Fruit fly (Drosophila melanogaster) whole organism, adult: ENCODE results near the gene CG14439.

Experiments
- CG11617 ChIP-seq: fragments of 200-800 bp; sonication (Bioruptor generic); optimal IDR thresholded peaks from 2 replicates; lab custom pipeline; 2017; ENCODE audit warnings: mild to moderate bottlenecking, missing biosample characterization, missing genetic modification reagents, missing genetic modification characterization
- CG12768 ChIP-seq: fragments of 200-800 bp; sonication (Bioruptor generic); optimal IDR thresholded peaks from 2 replicates; lab custom pipeline; 2017; ENCODE audit warnings: missing biosample characterization, missing genetic modification characterization, mild to moderate bottlenecking, moderate library complexity, missing genetic modification reagents
- CG14711 ChIP-seq: fragments of 200-800 bp; sonication (Bioruptor generic); optimal IDR thresholded peaks from 2 replicates; lab custom pipeline; 2018; ENCODE audit warnings: missing biosample characterization, mild to moderate bottlenecking, missing genetic modification characterization, moderate library complexity
- CG1620 ChIP-seq: fragments of 200-800 bp; sonication (Bioruptor generic); optimal IDR thresholded peaks from 2 replicates; lab custom pipeline; 2016; ENCODE audit warnings: missing biosample characterization, missing genetic modification characterization
- CG33017 ChIP-seq: fragments of 200-800 bp; sonication (Bioruptor generic); optimal IDR thresholded peaks from 2 replicates; lab custom pipeline; 2018; ENCODE audit warnings: missing biosample characterization, mild to moderate bottlenecking, missing genetic modification characterization, moderate library complexity
- CG5204 ChIP-seq: fragments of 200-800 bp; sonication (Bioruptor generic); optimal IDR thresholded peaks from 2 replicates; lab custom pipeline; 2016; ENCODE audit warnings: missing biosample characterization, missing genetic modification characterization
- CG7045 ChIP-seq: fragments of 200-800 bp; sonication (Bioruptor generic); optimal IDR thresholded peaks from 2 replicates; lab custom pipeline; 2017; ENCODE audit warnings: missing biosample characterization, mild to moderate bottlenecking, missing genetic modification characterization
- CG7101 ChIP-seq: fragments of 200-800 bp; sonication (Bioruptor generic); optimal IDR thresholded peaks from 2 replicates; lab custom pipeline; 2018; ENCODE audit warnings: missing biosample characterization, mild to moderate bottlenecking, missing genetic modification characterization, moderate library complexity
- Clk ChIP-seq: fragments of 200-800 bp; sonication (Bioruptor generic); optimal IDR thresholded peaks from 2 replicates; lab custom pipeline; 2017; ENCODE audit warnings: missing biosample characterization, missing genetic modification characterization
- Crg-1 ChIP-seq: fragments of 200-800 bp; sonication (Bioruptor generic); optimal IDR thresholded peaks from 2 replicates; lab custom pipeline; 2016; ENCODE audit warnings: missing biosample characterization, missing genetic modification characterization
- Hr96 ChIP-seq: fragments of 200-800 bp; sonication (Bioruptor generic); optimal IDR thresholded peaks from 2 replicates; lab custom pipeline; 2016; ENCODE audit warnings: missing biosample characterization, missing genetic modification characterization
- Mnt ChIP-seq: fragments of 200-800 bp; sonication (Bioruptor generic); optimal IDR thresholded peaks from 2 replicates; lab custom pipeline; 2016; ENCODE audit warnings: missing biosample characterization, mild to moderate bottlenecking, missing genetic modification characterization
- bab1 ChIP-seq: fragments of 200-800 bp; sonication (Bioruptor generic); optimal IDR thresholded peaks from 3 replicates; lab custom pipeline; 2019; ENCODE audit warnings: missing biosample characterization, mild to moderate bottlenecking, missing genetic modification characterization, moderate library complexity
- cic ChIP-seq: fragments of 200-800 bp; sonication (Bioruptor generic); optimal IDR thresholded peaks from 2 replicates; lab custom pipeline; 2017; ENCODE audit warnings: missing biosample characterization, mild to moderate bottlenecking, missing genetic modification characterization, moderate library complexity
- cnc ChIP-seq, 2 experiments: fragments of >200 bp; optimal IDR thresholded peaks; 2 replicates each; lab custom pipeline; 2017
- kay ChIP-seq: fragments of 200-800 bp; sonication (Bioruptor generic); peaks from one replicate; lab custom pipeline; 2016; ENCODE audit warnings: missing biosample characterization, missing genetic modification characterization, borderline replicate concordance
- ovo ChIP-seq: fragments of 200-800 bp; sonication (Bioruptor generic); optimal IDR thresholded peaks from 2 replicates; lab custom pipeline; 2016; ENCODE audit warnings: missing biosample characterization, missing genetic modification characterization
- pad ChIP-seq: fragments of 200-800 bp; sonication (Bioruptor generic); optimal IDR thresholded peaks from 3 replicates; lab custom pipeline; 2017; ENCODE audit warnings: missing biosample characterization, missing genetic modification characterization, mild to moderate bottlenecking, moderate library complexity, missing genetic modification reagents
- tj ChIP-seq: fragments of 200-800 bp; sonication (Bioruptor generic); optimal IDR thresholded peaks from 3 replicates; lab custom pipeline; 2017; ENCODE audit warnings: missing biosample characterization, mild to moderate bottlenecking, missing genetic modification characterization, moderate library complexity
- toe ChIP-seq: fragments of 200-800 bp; sonication (Bioruptor generic); optimal IDR thresholded peaks from 2 replicates; lab custom pipeline; 2016; ENCODE audit warnings: missing biosample characterization, missing genetic modification characterization

The CG14439 gene

dm6 chrX:6705890-6706289, 41.5 kb upstream of the CG14439 start:
- TF ChIP-seq Hr96 (GFP tag; lab: Kevin White, UChicago) (no peak), CG33017 (tag; lab: Kevin White, UChicago) (no peak), kay (GFP tag; lab: Kevin White, UChicago) (no peak), Crg-1 (GFP tag; lab: Kevin White, UChicago) (no peak), CG14711 (tag; lab: Kevin White, UChicago) (no peak), CG5204 (GFP tag; lab: Kevin White, UChicago) (no peak), CG12768 (GFP tag; lab: Kevin White, UChicago) (no peak), ovo (GFP tag; lab: Kevin White, UChicago) (no peak), tj (GFP tag; lab: Kevin White, UChicago) (no peak), pad (GFP tag; lab: Kevin White, UChicago) (no peak), cnc (optimal IDR thresholded peaks at IDR 0.05; lab: Kevin White, UChicago) (no peak), CG1620 (no peak)

DNA sequence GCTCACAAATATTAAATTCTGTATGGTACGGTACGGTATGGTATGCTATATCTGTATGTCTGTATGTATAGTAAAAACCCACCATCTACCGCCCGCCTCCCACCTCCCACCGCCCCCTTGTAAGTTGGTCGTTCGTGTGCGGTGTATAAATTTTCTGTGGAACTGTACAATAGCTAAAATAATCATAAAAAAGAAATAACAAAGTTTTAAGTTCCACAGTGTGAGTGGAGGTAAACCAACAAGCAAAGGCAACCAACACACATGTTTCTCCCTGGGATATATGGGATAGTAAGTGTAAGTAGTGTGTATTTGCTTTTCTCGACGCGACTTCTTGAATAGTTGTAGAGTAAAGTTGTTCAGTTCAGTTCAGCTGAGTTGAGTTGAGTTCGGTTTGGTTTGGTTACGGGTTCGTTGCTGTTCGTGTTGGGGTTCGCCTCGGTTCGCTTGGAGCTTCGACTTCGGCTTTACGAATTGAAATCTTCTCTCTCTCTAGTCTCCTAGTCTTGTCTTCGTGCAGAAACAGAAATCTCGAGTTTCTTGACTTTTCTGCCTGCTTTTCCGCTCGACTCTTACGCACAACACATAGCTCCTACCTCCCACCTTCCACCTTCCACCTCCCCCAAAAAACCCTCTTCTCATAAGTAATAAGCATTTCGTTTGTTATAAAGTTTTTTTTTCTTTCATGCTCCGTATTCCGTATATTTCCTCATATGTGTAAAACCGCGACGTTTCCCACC, 40.6 kb upstream of the CG14439 start:
- no peak for TF ChIP-seq CG7045 (GFP tag; lab: Kevin White, UChicago)
- TF ChIP-seq Clk = no peak
- peak; percentile 23 for TF ChIP-seq bab1 (GFP tag; lab: Kevin White, UChicago)
- TF ChIP-seq Mnt (GFP tag; lab: Kevin White, UChicago) = no peak
- peak; percentile 67 for TF ChIP-seq cic (GFP tag; lab: Kevin White, UChicago)
- no peak for TF ChIP-seq CG14711 (tag; lab: Kevin White, UChicago)

- TF ChIP-seq CG11617 (GFP tag; lab: Kevin White, UChicago) (no peak), ovo (GFP tag; lab: Kevin White, UChicago) (no peak), CG7101 (tag; lab: Kevin White, UChicago) (no peak), kay (GFP tag; lab: Kevin White, UChicago) (no peak), tj (GFP tag; lab: Kevin White, UChicago) (no peak), Hr96 (GFP tag; lab: Kevin White, UChicago) (no peak), CG1620 (no peak), Clk (no peak), cic (GFP tag; lab: Kevin White, UChicago) (no peak), Crg-1 (GFP tag; lab: Kevin White, UChicago) (no peak), pad (GFP tag; lab: Kevin White, UChicago) (no peak), cnc (optimal IDR thresholded peaks at IDR 0.05; lab: Kevin White, UChicago) (no peak)
Observed at dm6 chrX:6708138-6708537, 39.2 kb upstream of the CG14439 start.

DNA sequence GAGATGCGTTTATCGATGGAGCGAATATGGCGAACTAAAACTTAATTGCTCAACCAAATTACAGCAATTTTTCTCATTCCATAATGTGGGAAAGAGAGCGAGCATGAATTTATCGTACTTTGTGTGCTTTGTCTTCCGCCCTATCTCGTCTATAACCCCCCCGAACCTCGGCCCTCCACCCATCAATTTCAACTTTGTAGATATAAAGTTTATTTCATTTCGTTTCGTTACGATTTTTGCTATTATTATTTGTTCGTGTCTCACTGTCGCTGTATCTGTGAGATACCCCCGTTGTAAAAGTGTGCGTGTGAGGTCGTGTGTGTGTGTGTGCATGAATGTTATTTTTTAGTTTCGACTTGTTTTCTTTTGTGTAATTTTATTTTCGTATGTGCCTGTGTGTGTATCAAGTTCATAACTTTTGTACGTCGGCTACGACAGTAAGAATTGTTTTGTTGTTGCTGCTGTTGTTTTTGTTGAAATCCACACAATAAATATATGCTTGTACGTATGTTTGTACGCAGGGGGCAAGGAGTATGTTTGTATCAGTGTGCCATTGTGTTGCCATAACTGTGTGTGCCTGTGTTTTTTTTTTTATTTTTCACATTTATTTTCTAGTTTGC, 38.7 kb upstream of the CG14439 start:
- TF ChIP-seq CG14711 (tag; lab: Kevin White, UChicago) = no peak
- TF ChIP-seq cic (GFP tag; lab: Kevin White, UChicago) = peak; percentile 52

dm6 chrX:6709252-6710037, 37.9 kb upstream of the CG14439 start:
- TF ChIP-seq Mnt (GFP tag; lab: Kevin White, UChicago) (no peak), CG11617 (GFP tag; lab: Kevin White, UChicago) (no peak), CG14711 (tag; lab: Kevin White, UChicago) (no peak), Clk (no peak), CG7045 (GFP tag; lab: Kevin White, UChicago) (no peak), CG7101 (tag; lab: Kevin White, UChicago) (no peak), Hr96 (GFP tag; lab: Kevin White, UChicago) (no peak), pad (GFP tag; lab: Kevin White, UChicago) (no peak), ovo (GFP tag; lab: Kevin White, UChicago) (no peak), toe (GFP tag; lab: Kevin White, UChicago) (no peak), cic (GFP tag; lab: Kevin White, UChicago) (no peak)

- TF ChIP-seq pad (GFP tag; lab: Kevin White, UChicago) (no peak), kay (GFP tag; lab: Kevin White, UChicago) (peak; percentile 64)
Observed at dm6 chrX:6710258-6710657, 37.1 kb upstream of the CG14439 start.
